Worm (Caenorhabditis elegans) whole organism, L2 larva: Measurements from ENCODE around the gene pigs-1.

ENCODE experiments used
- ama-1 ChIP-seq: fragments of 150-350 bp; optimal IDR thresholded peaks from 2 replicates; lab custom pipeline; 2018; ENCODE audit warnings: inconsistent platforms
- elt-1 ChIP-seq: fragments of 150-350 bp; optimal IDR thresholded peaks from 2 replicates; lab custom pipeline; 2014; ENCODE audit warnings: missing biosample characterization, missing genetic modification characterization
- fos-1 ChIP-seq: fragments of 150-350 bp; optimal IDR thresholded peaks from 2 replicates; lab custom pipeline; 2014; ENCODE audit warnings: missing biosample characterization, missing genetic modification characterization
- mdl-1 ChIP-seq, 2 experiments: fragments of 150-350 bp in 1 of 2; sonication (generic microtip) in 1 of 2; optimal IDR thresholded peaks; 2 replicates each; lab custom pipeline; 2017; ENCODE audit warnings: missing biosample characterization in 2 of 2, missing genetic modification characterization in 2 of 2
- nhr-25 ChIP-seq: fragments of 150-350 bp; sonication (generic microtip); optimal IDR thresholded peaks from 3 replicates; lab custom pipeline; 2014; ENCODE audit warnings: missing biosample characterization, missing genetic modification characterization
- skn-1 ChIP-seq: sonication (generic microtip); optimal IDR thresholded peaks from 2 replicates; lab custom pipeline; 2017; ENCODE audit warnings: missing biosample characterization, missing genetic modification characterization
- unc-62 ChIP-seq: fragments of 150-350 bp; optimal IDR thresholded peaks from 2 replicates; lab custom pipeline; 2014; ENCODE audit warnings: missing biosample characterization, missing genetic modification reagents, missing genetic modification characterization

ce11 chrIV:10148938-10149337 lies at the start of gene pigs-1:
- TF ChIP-seq elt-1 (tag; lab: Kevin White, UChicago) (no peak), mdl-1 (tag; optimal IDR thresholded peaks at IDR 0.05; lab: Kevin White, UChicago) (no peak), unc-62 (GFP tag; lab: Kevin White, UChicago) (no peak), nhr-25 (tag; lab: Kevin White, UChicago) (no peak), fos-1 (tag; lab: Kevin White, UChicago) (no peak), skn-1 (tag; lab: Kevin White, UChicago) (no peak), ama-1 (lab: Kevin White, UChicago) (no peak)
